Fruit fly (Drosophila melanogaster): Measurements from ENCODE around the gene CG11983.
A peak's percentile ranks its signal among the peaks of the same experiment; 100 is the strongest.

CG11983 gene

DNA sequence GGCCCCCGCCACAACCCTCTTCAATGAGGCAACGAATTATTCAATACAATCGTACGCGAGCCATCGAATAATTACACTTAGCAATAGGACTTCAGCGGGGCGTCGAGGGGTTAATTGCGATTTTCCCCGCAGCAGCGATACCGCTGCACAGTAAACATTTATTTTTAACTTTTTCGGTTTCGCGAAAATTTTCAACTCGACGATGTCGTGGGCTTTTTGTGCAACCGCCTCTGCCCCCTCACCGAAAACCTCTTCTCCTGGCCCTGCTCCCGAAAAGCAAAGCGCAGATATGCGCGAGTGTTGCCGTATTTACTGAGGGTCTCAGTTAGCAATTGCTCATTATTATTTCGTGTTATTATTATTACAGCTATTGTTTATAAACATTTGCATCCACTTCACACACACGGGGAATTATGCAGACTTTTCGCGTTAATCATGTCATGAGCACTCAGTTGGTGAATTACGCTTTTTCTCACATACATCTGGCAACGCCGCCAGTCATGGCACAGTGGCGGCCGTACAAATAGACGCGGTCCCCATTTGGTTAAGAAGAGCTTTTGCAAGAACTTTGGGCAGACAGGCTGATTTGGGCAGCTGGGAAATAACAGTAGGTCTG is 5.8 kb downstream of the CG11983 start:
- TF ChIP-seq Vsx2 (GFP tag; optimal IDR thresholded peaks at IDR 0.05; ENCODE audit: partially characterized antibody): no peak
- TF ChIP-seq Hr83 (GFP tag; optimal IDR thresholded peaks at IDR 0.05; ENCODE audit: poor library complexity, severe bottlenecking): peak; percentile 14
- no peak for TF ChIP-seq brk (GFP tag; optimal IDR thresholded peaks at IDR 0.05)
- TF ChIP-seq dl (GFP tag; optimal IDR thresholded peaks at IDR 0.05; ENCODE audit: insufficient read depth in 1 of 2, partially characterized antibody in 2 of 2): no peak
- no peak for TF ChIP-seq lola (GFP tag; optimal IDR thresholded peaks at IDR 0.05)
- TF ChIP-seq ey (GFP tag; optimal IDR thresholded peaks at IDR 0.05): peak; percentile 82
- peak; percentile 31 to 78 for TF ChIP-seq foxo (GFP tag; optimal IDR thresholded peaks at IDR 0.05)
- TF ChIP-seq dsf (GFP tag; optimal IDR thresholded peaks at IDR 0.05; ENCODE audit: borderline replicate concordance): no peak
- peak; percentile 65 for TF ChIP-seq Sp1 (GFP tag; optimal IDR thresholded peaks at IDR 0.05)
- no peak for TF ChIP-seq Rel (GFP tag; optimal IDR thresholded peaks at IDR 0.05)
- peak; percentile 98 for TF ChIP-seq Rel (tag; optimal IDR thresholded peaks at IDR 0.05)
- peak; percentile 65 for TF ChIP-seq OdsH (GFP tag; optimal IDR thresholded peaks at IDR 0.05)
- peak; percentile 39 for TF ChIP-seq CG32264 (GFP tag; optimal IDR thresholded peaks at IDR 0.05)
- no peak for TF ChIP-seq Hnf4 (GFP tag; optimal IDR thresholded peaks at IDR 0.05)
- peak; percentile 81 for TF ChIP-seq h (GFP tag; optimal IDR thresholded peaks at IDR 0.05)
- TF ChIP-seq br (GFP tag; optimal IDR thresholded peaks at IDR 0.05): no peak
- TF ChIP-seq rgr (GFP tag; optimal IDR thresholded peaks at IDR 0.05): peak; percentile 59
- no peak for TF ChIP-seq jim (GFP tag; optimal IDR thresholded peaks at IDR 0.05)
- no peak for TF ChIP-seq CrebA (GFP tag; optimal IDR thresholded peaks at IDR 0.05; ENCODE audit: borderline replicate concordance)
- peak; percentile 25 for TF ChIP-seq CG9705 (GFP tag; optimal IDR thresholded peaks at IDR 0.05)
- peak; percentile 74 for TF ChIP-seq fru (GFP tag; optimal IDR thresholded peaks at IDR 0.05)
- peak; percentile 84 for TF ChIP-seq psq (GFP tag; optimal IDR thresholded peaks at IDR 0.05)
- peak; percentile 63 for TF ChIP-seq HLH106 (tag; optimal IDR thresholded peaks at IDR 0.05)
- TF ChIP-seq Jra (GFP tag; optimal IDR thresholded peaks at IDR 0.05): peak; percentile 53

DNA sequence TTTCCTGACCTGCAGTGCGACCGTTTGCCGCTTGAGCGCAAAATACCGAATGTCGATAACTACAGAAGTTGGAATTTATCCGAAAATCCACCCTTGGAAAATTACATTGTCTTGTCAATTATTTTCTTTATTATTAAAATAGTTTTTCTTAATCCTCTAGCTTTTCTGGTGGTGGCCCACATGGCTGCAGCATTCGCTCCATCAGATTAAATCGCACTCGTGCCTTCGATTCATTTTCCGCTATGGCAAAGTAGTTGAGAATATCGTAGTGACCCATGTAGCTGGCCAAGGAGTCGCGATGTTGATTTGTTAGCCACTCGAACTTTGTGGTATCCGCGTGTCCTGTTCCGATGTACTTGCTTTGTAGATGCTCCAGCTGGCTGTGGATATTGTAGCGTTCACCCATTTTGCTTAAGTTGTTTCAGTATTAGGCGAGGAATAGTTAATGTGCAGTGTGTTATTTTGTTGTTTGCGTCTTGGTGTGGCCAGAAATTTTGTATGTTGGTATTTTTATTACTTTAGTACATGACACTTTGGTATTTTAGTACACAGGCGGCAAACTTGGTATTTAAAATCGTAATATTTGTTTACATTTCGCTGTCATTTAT is 6.8 kb downstream of the CG11983 start, which contains the start of the genes Kcmf1, Sf3b5 and CG11986:
Kcmf1 (minus strand) TSS at position 51 of the 608 bp plus-strand sequence.
Sf3b5 (minus strand) TSS at position 483 of the 608 bp plus-strand sequence.
CG11986 (plus strand) TSS at position 588 of the 608 bp plus-strand sequence.
- TF ChIP-seq Abd-B (GFP tag; optimal IDR thresholded peaks at IDR 0.05) (no peak), Myc (optimal IDR thresholded peaks at IDR 0.05) (peak; percentile 56), lola (GFP tag; optimal IDR thresholded peaks at IDR 0.05) (no peak), fru (GFP tag; optimal IDR thresholded peaks at IDR 0.05) (peak; percentile 80), Hr83 (GFP tag; optimal IDR thresholded peaks at IDR 0.05; ENCODE audit: poor library complexity, severe bottlenecking) (no peak)

DNA sequence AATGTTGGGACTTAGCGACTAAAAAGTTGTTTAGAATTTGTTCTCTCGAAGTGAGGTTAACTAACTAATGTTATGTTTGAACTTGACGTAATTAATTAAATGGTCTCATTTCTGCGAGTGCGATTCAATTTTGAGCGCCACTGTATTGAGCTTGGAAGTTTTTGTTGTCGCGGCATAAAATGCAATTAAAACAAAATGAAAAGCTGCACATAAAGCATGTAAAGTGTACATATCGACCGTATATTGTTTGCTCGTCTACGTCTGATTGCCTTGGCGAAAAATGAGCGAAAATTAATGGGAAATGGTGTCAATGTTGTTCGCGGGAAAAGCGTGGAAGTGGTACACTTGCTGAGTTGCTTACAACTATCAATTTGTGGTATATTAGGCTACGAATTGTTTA is 8.7 kb downstream of the CG11983 start:
- no peak for TF ChIP-seq N (GFP tag; optimal IDR thresholded peaks at IDR 0.05)
- no peak for TF ChIP-seq Rel (GFP tag; optimal IDR thresholded peaks at IDR 0.05)
- no peak for TF ChIP-seq Rel (tag; optimal IDR thresholded peaks at IDR 0.05)
- no peak for TF ChIP-seq tai (GFP tag; optimal IDR thresholded peaks at IDR 0.05)
- TF ChIP-seq CrebA (GFP tag; optimal IDR thresholded peaks at IDR 0.05; ENCODE audit: borderline replicate concordance): no peak
- no peak for TF ChIP-seq psq (GFP tag; optimal IDR thresholded peaks at IDR 0.05)
- no peak for TF ChIP-seq GATAd (GFP tag; optimal IDR thresholded peaks at IDR 0.05)
- no peak for TF ChIP-seq jim (GFP tag; optimal IDR thresholded peaks at IDR 0.05)

DNA sequence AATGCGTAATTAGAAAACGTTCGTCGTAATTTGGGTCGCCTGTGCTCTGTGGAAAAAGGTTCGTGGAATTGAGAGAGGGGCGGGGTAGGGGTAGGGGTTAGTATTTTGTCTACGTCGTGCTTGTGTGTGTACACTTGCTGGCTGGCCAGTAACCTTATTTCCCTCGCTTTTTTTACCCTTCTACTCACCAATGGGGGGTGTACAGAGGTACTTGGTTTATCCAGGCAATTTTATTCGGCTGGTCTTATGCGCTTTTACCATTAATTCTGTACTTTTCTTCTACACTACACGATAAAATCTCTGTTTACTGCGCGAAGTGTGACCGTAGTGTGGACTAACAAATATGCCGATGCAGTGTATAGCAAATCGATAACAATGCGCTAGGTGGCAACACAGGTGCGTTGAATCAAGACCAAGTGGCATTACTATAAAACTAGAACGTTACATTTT is 11.6 kb downstream of the CG11983 start, which contains the start of gene tgo:
tgo (minus strand) TSS at position 334 of the 450 bp plus-strand sequence.
- no peak for TF ChIP-seq OdsH (GFP tag; optimal IDR thresholded peaks at IDR 0.05)
- TF ChIP-seq Dif (GFP tag; optimal IDR thresholded peaks at IDR 0.05; ENCODE audit: partially characterized antibody): peak; percentile 7
- TF ChIP-seq Rel (GFP tag; optimal IDR thresholded peaks at IDR 0.05): no peak
- TF ChIP-seq Rel (tag; optimal IDR thresholded peaks at IDR 0.05): peak; percentile 57
- peak; percentile 76 for TF ChIP-seq fru (GFP tag; optimal IDR thresholded peaks at IDR 0.05)
- no peak for TF ChIP-seq h (GFP tag; optimal IDR thresholded peaks at IDR 0.05)
